Fruit fly (Drosophila melanogaster) whole organism, embryonic: ENCODE results near the gene Ir75d.

Source experiments
- Atf-2 ChIP-seq: fragments of 200-800 bp; sonication (Bioruptor generic); optimal IDR thresholded peaks from 2 replicates; lab custom pipeline; 2016; ENCODE audit warnings: missing biosample characterization, missing genetic modification characterization
- BEAF-32 ChIP-seq: fragments of 200-800 bp; sonication (Bioruptor generic); optimal IDR thresholded peaks from 3 replicates; lab custom pipeline; 2017; ENCODE audit warnings: missing biosample characterization, missing genetic modification characterization, mild to moderate bottlenecking, moderate library complexity, missing genetic modification reagents
- CG10462 ChIP-seq: fragments of 200-800 bp; sonication (Bioruptor generic); optimal IDR thresholded peaks from 2 replicates; lab custom pipeline; 2016; ENCODE audit warnings: missing biosample characterization, missing genetic modification characterization
- CG12391 ChIP-seq: fragments of 200-800 bp; sonication (Bioruptor generic); optimal IDR thresholded peaks from 3 replicates; lab custom pipeline; 2018; ENCODE audit warnings: missing biosample characterization, mild to moderate bottlenecking, missing genetic modification characterization, moderate library complexity
- CG14860 ChIP-seq: fragments of 200-800 bp; sonication (Bioruptor generic); IDR thresholded peaks from 3 replicates; pipeline ENCODE4 v1.3.6; 2022; ENCODE audit warnings: missing biosample characterization, missing genetic modification characterization; ENCODE audit not compliant: partially characterized antibody
- CG1529 ChIP-seq: fragments of 200-800 bp; sonication (Bioruptor generic); optimal IDR thresholded peaks from 3 replicates; lab custom pipeline; 2018; ENCODE audit warnings: missing biosample characterization, missing genetic modification characterization
- CG30020 ChIP-seq: fragments of 200-800 bp; optimal IDR thresholded peaks from 2 replicates; lab custom pipeline; 2019; ENCODE audit warnings: missing biosample characterization, mild to moderate bottlenecking, missing genetic modification characterization, moderate library complexity
- CG3065 ChIP-seq: fragments of 200-800 bp; sonication (Bioruptor generic); optimal IDR thresholded peaks from 2 replicates; lab custom pipeline; 2016; ENCODE audit warnings: missing biosample characterization, missing genetic modification characterization
- CG34224 ChIP-seq: fragments of 200-800 bp; sonication (Bioruptor generic); IDR thresholded peaks from 3 replicates; pipeline ENCODE4 v1.3.6; 2022; ENCODE audit warnings: missing biosample characterization, missing genetic modification characterization; ENCODE audit not compliant: partially characterized antibody
- CG3995 ChIP-seq: fragments of 200-800 bp; sonication (Bioruptor generic); optimal IDR thresholded peaks from 3 replicates; lab custom pipeline; 2016; ENCODE audit warnings: missing biosample characterization, missing genetic modification characterization
- CG4424 ChIP-seq: fragments of 200-800 bp; sonication (Bioruptor generic); optimal IDR thresholded peaks from 3 replicates; lab custom pipeline; 2016; ENCODE audit warnings: missing biosample characterization, missing genetic modification characterization
- CG4707 ChIP-seq: fragments of 200-800 bp; sonication (Bioruptor generic); optimal IDR thresholded peaks from 2 replicates; lab custom pipeline; 2018; ENCODE audit warnings: missing biosample characterization, mild to moderate bottlenecking, missing genetic modification characterization, moderate library complexity
- CG6791 ChIP-seq: fragments of 200-800 bp; sonication (Bioruptor generic); IDR thresholded peaks from 3 replicates; pipeline ENCODE4 v1.3.6; 2022; ENCODE audit warnings: missing biosample characterization, missing genetic modification characterization; ENCODE audit not compliant: partially characterized antibody
- CG6813 ChIP-seq: fragments of 200-800 bp; sonication (Bioruptor generic); optimal IDR thresholded peaks from 2 replicates; lab custom pipeline; 2017; ENCODE audit warnings: missing biosample characterization, missing genetic modification characterization, mild to moderate bottlenecking, moderate library complexity, missing genetic modification reagents
- CG7963 ChIP-seq: fragments of 200-800 bp; sonication (Bioruptor generic); IDR thresholded peaks from 3 replicates; pipeline ENCODE4 v1.3.6; 2022; ENCODE audit warnings: missing biosample characterization, missing genetic modification characterization; ENCODE audit not compliant: partially characterized antibody
- CG8290 ChIP-seq, 3 experiments: fragments of 200-800 bp; sonication (Bioruptor generic); optimal IDR thresholded peaks; 2 replicates each; lab custom pipeline; 2016 to 2019; ENCODE audit warnings: missing biosample characterization in 3 of 3, missing genetic modification characterization in 3 of 3, mild to moderate bottlenecking in 2 of 3, moderate library complexity in 1 of 3
- Dll ChIP-seq: fragments of 200-800 bp; sonication (Bioruptor generic); IDR thresholded peaks from 4 replicates; pipeline ENCODE4 v1.3.6; 2022; ENCODE audit warnings: missing biosample characterization, missing genetic modification characterization; ENCODE audit not compliant: partially characterized antibody
- Doc3 ChIP-seq: fragments of 200-800 bp; sonication (Bioruptor generic); IDR thresholded peaks from 3 replicates; pipeline ENCODE4 v1.3.6; 2022; ENCODE audit warnings: missing biosample characterization, missing genetic modification characterization; ENCODE audit not compliant: partially characterized antibody
- HHEX ChIP-seq: fragments of 200-800 bp; sonication (Bioruptor generic); optimal IDR thresholded peaks from 3 replicates; lab custom pipeline; 2017; ENCODE audit warnings: missing biosample characterization, mild to moderate bottlenecking, missing genetic modification characterization, missing genetic modification reagents
- HLH3B ChIP-seq: fragments of 200-800 bp; sonication (Bioruptor generic); IDR thresholded peaks from 2 replicates; pipeline ENCODE4 v1.3.6; 2022; ENCODE audit warnings: missing biosample characterization, missing genetic modification characterization
- HmgZ ChIP-seq: fragments of 200-800 bp; sonication (Bioruptor generic); optimal IDR thresholded peaks from 2 replicates; lab custom pipeline; 2018; ENCODE audit warnings: missing biosample characterization, mild to moderate bottlenecking, missing genetic modification characterization
- MBD-R2 ChIP-seq: fragments of 200-800 bp; sonication (Bioruptor generic); IDR thresholded peaks from 2 replicates; pipeline ENCODE4 v1.3.6; 2022; ENCODE audit warnings: missing biosample characterization, missing genetic modification characterization
- MTF-1 ChIP-seq: fragments of 200-800 bp; sonication (Bioruptor generic); optimal IDR thresholded peaks from 2 replicates; lab custom pipeline; 2018; ENCODE audit warnings: missing biosample characterization, mild to moderate bottlenecking, missing genetic modification characterization, borderline replicate concordance
- Ravus ChIP-seq: fragments of 200-800 bp; sonication (Bioruptor generic); IDR thresholded peaks from 2 replicates; pipeline ENCODE4 v1.3.6; 2022; ENCODE audit warnings: missing biosample characterization, missing genetic modification characterization
- TFAM ChIP-seq: fragments of 200-800 bp; sonication (Bioruptor generic); optimal IDR thresholded peaks from 2 replicates; lab custom pipeline; 2017; ENCODE audit warnings: missing biosample characterization, missing genetic modification characterization, inconsistent platforms
- Vsx1 ChIP-seq: fragments of 200-800 bp; sonication (Bioruptor generic); optimal IDR thresholded peaks from 2 replicates; lab custom pipeline; 2017; ENCODE audit warnings: missing biosample characterization, mild to moderate bottlenecking, missing genetic modification characterization, missing genetic modification reagents
- YL-1 ChIP-seq: fragments of 200-800 bp; sonication (Bioruptor generic); optimal IDR thresholded peaks from 3 replicates; lab custom pipeline; 2017; ENCODE audit warnings: missing biosample characterization, mild to moderate bottlenecking, missing genetic modification characterization
- abd-A ChIP-seq: fragments of 200-800 bp; sonication (Bioruptor generic); optimal IDR thresholded peaks from 3 replicates; lab custom pipeline; 2019; ENCODE audit warnings: missing biosample characterization, mild to moderate bottlenecking, missing genetic modification characterization, moderate library complexity
- amos ChIP-seq: fragments of 200-800 bp; sonication (Bioruptor generic); IDR thresholded peaks from 2 replicates; pipeline ENCODE4 v1.3.6; 2022; ENCODE audit warnings: missing biosample characterization, missing genetic modification characterization; ENCODE audit not compliant: partially characterized antibody
- br ChIP-seq: fragments of >200 bp; optimal IDR thresholded peaks from 2 replicates; lab custom pipeline; 2017
- caup ChIP-seq: fragments of 200-800 bp; sonication (Bioruptor generic); optimal IDR thresholded peaks from 3 replicates; lab custom pipeline; 2017; ENCODE audit warnings: missing biosample characterization, mild to moderate bottlenecking, missing genetic modification characterization, moderate library complexity; ENCODE audit not compliant: severe bottlenecking
- crc ChIP-seq: fragments of 200-800 bp; sonication (Bioruptor generic); optimal IDR thresholded peaks from 2 replicates; lab custom pipeline; 2016; ENCODE audit warnings: missing biosample characterization, missing genetic modification characterization
- croc ChIP-seq: fragments of 200-800 bp; sonication (Bioruptor generic); conservative IDR thresholded peaks from 3 replicates; pipeline ENCODE4 v1.3.6; 2022; ENCODE audit warnings: missing biosample characterization, missing genetic modification characterization
- gsb-n ChIP-seq: fragments of 200-800 bp; sonication (Bioruptor generic); optimal IDR thresholded peaks from 3 replicates; lab custom pipeline; 2018; ENCODE audit warnings: missing biosample characterization, mild to moderate bottlenecking, missing genetic modification characterization
- inv ChIP-seq: fragments of 200-800 bp; sonication (Bioruptor generic); IDR thresholded peaks from 2 replicates; pipeline ENCODE4 v1.3.6; 2022; ENCODE audit warnings: missing biosample characterization, missing genetic modification characterization; ENCODE audit not compliant: partially characterized antibody
- lab ChIP-seq: fragments of 200-800 bp; sonication (Bioruptor generic); optimal IDR thresholded peaks from 3 replicates; lab custom pipeline; 2017; ENCODE audit warnings: missing biosample characterization, missing genetic modification characterization, mild to moderate bottlenecking, moderate library complexity, missing genetic modification reagents
- maf-S ChIP-seq: fragments of 200-800 bp; sonication (Bioruptor generic); optimal IDR thresholded peaks from 2 replicates; lab custom pipeline; 2016; ENCODE audit warnings: missing biosample characterization, missing genetic modification characterization
- mam ChIP-seq: fragments of 200-800 bp; sonication (Bioruptor generic); optimal IDR thresholded peaks from 3 replicates; lab custom pipeline; 2016; ENCODE audit warnings: missing biosample characterization, missing genetic modification characterization
- nmo ChIP-seq: fragments of 200-800 bp; sonication (Bioruptor generic); optimal IDR thresholded peaks from 2 replicates; lab custom pipeline; 2018; ENCODE audit warnings: missing biosample characterization, mild to moderate bottlenecking, missing genetic modification characterization, moderate library complexity
- oc ChIP-seq: fragments of 200-800 bp; sonication (Bioruptor generic); optimal IDR thresholded peaks from 2 replicates; lab custom pipeline; 2018; ENCODE audit warnings: missing biosample characterization, mild to moderate bottlenecking, missing genetic modification characterization, moderate library complexity
- odd ChIP-seq: fragments of 200-800 bp; sonication (Bioruptor generic); optimal IDR thresholded peaks from 2 replicates; lab custom pipeline; 2017; ENCODE audit warnings: missing biosample characterization, mild to moderate bottlenecking, missing genetic modification characterization
- org-1 ChIP-seq: fragments of 200-800 bp; sonication (Bioruptor generic); optimal IDR thresholded peaks from 2 replicates; lab custom pipeline; 2017; ENCODE audit warnings: missing biosample characterization, missing genetic modification characterization
- row ChIP-seq: fragments of 200-800 bp; sonication (Bioruptor generic); IDR thresholded peaks from 3 replicates; pipeline ENCODE4 v1.3.6; 2022; ENCODE audit warnings: missing biosample characterization, missing genetic modification characterization
- sob ChIP-seq: fragments of 200-800 bp; sonication (Bioruptor generic); IDR thresholded peaks from 2 replicates; pipeline ENCODE4 v1.3.6; 2022; ENCODE audit warnings: missing biosample characterization, missing genetic modification characterization
- vvl ChIP-seq: fragments of 200-800 bp; sonication (Bioruptor generic); IDR thresholded peaks from 2 replicates; pipeline ENCODE4 v1.3.6; 2022; ENCODE audit warnings: missing biosample characterization, missing genetic modification characterization
- zen2 ChIP-seq: fragments of 200-800 bp; sonication (Bioruptor generic); IDR thresholded peaks from 3 replicates; pipeline ENCODE4 v1.3.6; 2022; ENCODE audit warnings: missing biosample characterization, missing genetic modification characterization; ENCODE audit not compliant: partially characterized antibody
- zfh2 ChIP-seq: fragments of 200-800 bp; sonication (Bioruptor generic); optimal IDR thresholded peaks from 2 replicates; lab custom pipeline; 2016; ENCODE audit warnings: missing biosample characterization, missing genetic modification characterization

Ir75d gene

dm6 chr3L:18904772-18905601 lies 6.0 kb downstream of the Ir75d start, which contains the start of the genes CSN1b and Prp6 (continued):
- TF ChIP-seq CG4707 (GFP tag; lab: Kevin White, UChicago) (no peak), maf-S (GFP tag; lab: Kevin White, UChicago) (no peak), Vsx1 (GFP tag; lab: Kevin White, UChicago) (no peak), BEAF-32 (peak; percentile 74), CG30020 (tag; lab: Kevin White, UChicago) (peak; percentile 65), CG1529 (GFP tag; lab: Kevin White, UChicago) (no peak), CG8290 (GFP tag; optimal IDR thresholded peaks at IDR 0.05; lab: Kevin White, UChicago) (no peak), CG8290 (tag; optimal IDR thresholded peaks at IDR 0.05; lab: Kevin White, UChicago) (no peak), sob (GFP tag; lab: Robert Waterston, UW) (no peak), amos (GFP tag; lab: Robert Waterston, UW) (peak; percentile 60), mam (peak; percentile 12), crc (GFP tag; lab: Kevin White, UChicago) (no peak), CG34224 (GFP tag; lab: Robert Waterston, UW) (peak; percentile 42), CG12391 (tag; lab: Kevin White, UChicago) (peak; percentile 41), CG3065 (GFP tag; lab: Kevin White, UChicago) (no peak), row (GFP tag; lab: Robert Waterston, UW) (peak; percentile 77), Doc3 (GFP tag; lab: Robert Waterston, UW) (peak; percentile 52; the same call in 2 of the 3 replicates), CG7963 (GFP tag; lab: Robert Waterston, UW) (peak; percentile 41; the same call in 1 of the 3 replicates), MBD-R2 (peak; percentile 64), vvl (no peak), gsb-n (no peak), Dll (GFP tag; lab: Robert Waterston, UW) (peak; percentile 73; the same call in 3 of the 4 replicates), croc (no peak), zfh2 (no peak), CG4424 (GFP tag; lab: Kevin White, UChicago) (peak; percentile 33), HLH3B (GFP tag; lab: Robert Waterston, UW) (no peak), CG6791 (GFP tag; lab: Robert Waterston, UW) (peak; percentile 57), org-1 (GFP tag; lab: Kevin White, UChicago) (no peak), CG3995 (peak; percentile 82), caup (no peak), br (no peak), TFAM (GFP tag; lab: Kevin White, UChicago) (no peak), Ravus (GFP tag; lab: Robert Waterston, UW) (no peak), inv (peak; percentile 42; the same call in 1 of the 2 replicates), HmgZ (tag; lab: Kevin White, UChicago) (no peak), nmo (GFP tag; lab: Kevin White, UChicago) (peak; percentile 44), lab (no peak), oc (tag; lab: Kevin White, UChicago) (no peak), zen2 (GFP tag; lab: Robert Waterston, UW) (peak; percentile 67), abd-A (no peak), YL-1 (no peak), Atf-2 (GFP tag; lab: Kevin White, UChicago) (no peak), CG6813 (GFP tag; lab: Kevin White, UChicago) (no peak), odd (GFP tag; lab: Kevin White, UChicago) (no peak), CG10462 (GFP tag; lab: Kevin White, UChicago) (no peak), CG14860 (GFP tag; lab: Robert Waterston, UW) (0 out of 3 replicates have a peak, but pooled peaks have one; percentile 48), HHEX (no peak), MTF-1 (GFP tag; lab: Kevin White, UChicago) (no peak)
